Worm (Caenorhabditis elegans): ENCODE data around the gene fbxb-119.

Gene fbxb-119

DNA sequence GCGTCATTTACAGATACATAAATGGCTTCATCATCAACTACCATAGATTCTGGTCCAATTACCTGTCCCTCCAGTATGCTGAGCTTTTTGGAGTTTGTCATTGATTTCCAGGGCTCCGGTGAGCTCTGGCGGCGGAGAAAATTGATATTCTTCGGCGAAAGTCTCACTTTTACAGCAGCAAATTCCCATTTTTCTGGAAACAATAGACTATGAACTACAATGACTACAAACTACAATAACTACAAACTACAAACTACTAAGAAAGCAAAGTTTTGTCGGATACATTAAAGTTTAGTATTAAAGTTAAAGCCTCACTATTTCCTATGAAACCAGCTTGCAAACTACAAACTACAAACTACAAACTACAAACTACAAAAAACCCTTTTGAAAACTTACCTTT lies 37.3 kb downstream of the fbxb-119 start, which contains the start of gene C08E8.2:
TSS of gene C08E8.2 (minus strand) at position 101 of the 400 bp plus-strand sequence.
- no peak for TF ChIP-seq attf-4 (tag; optimal IDR thresholded peaks at IDR 0.05)
- no peak for TF ChIP-seq mxl-3 (GFP tag; optimal IDR thresholded peaks at IDR 0.05)
- no peak for TF ChIP-seq dpl-1 (GFP tag; optimal IDR thresholded peaks at IDR 0.05)
- no peak for TF ChIP-seq daf-12 (tag; optimal IDR thresholded peaks at IDR 0.05)
- no peak for TF ChIP-seq lin-1 (GFP tag; IDR thresholded peaks at IDR 0.05)
- no peak for TF ChIP-seq daf-19 (GFP tag; conservative IDR thresholded peaks at IDR 0.05)

DNA sequence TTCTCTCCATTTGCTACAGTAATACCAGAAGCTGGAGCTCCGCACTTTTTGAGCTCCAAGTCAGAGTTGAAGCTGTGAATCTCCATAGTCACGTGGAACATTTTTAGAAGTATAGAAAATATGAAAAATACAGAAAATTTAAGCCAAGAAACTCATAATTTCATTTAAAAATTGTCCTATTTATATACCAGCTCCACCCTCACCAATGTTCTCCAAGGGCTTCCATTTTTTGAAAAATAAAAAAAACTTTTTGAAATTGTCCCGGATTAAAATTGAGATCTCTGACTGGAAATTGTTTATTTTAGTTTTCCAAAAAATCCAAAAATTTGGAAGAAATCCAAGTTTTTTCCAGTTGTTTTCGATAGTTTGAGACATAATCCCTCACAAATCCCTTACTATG lies 41.5 kb downstream of the fbxb-119 start, which contains the start of gene C08E8.5:
TSS of gene C08E8.5 (minus strand) at position 101 of the 400 bp plus-strand sequence.
- TF ChIP-seq aha-1 (tag): peak; percentile 68
- no peak for TF ChIP-seq spr-1 (tag; optimal IDR thresholded peaks at IDR 0.05)

DNA sequence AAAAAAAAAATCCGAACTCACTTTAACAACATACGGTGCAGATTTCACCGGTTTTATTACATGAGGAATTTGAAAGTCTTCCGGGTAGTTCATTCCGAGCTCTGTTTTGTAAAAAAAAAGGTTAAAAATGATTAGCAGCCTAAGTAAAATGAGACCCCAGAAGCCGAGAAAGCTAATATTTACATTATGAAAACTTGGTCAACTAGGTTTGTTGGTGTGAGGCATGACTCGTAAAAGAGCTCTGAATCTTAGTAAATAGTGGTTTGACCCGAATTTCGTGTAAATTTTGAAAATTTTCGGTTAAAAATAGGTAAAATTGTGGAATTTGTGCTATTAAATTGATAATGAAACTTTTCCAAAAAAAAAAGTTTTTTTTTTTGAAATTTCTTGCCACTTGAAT lies 44.0 kb downstream of the fbxb-119 start, which contains the start of gene C08E8.1:
TSS of gene C08E8.1 (minus strand) at position 101 of the 400 bp plus-strand sequence.
- TF ChIP-seq daf-8 (GFP tag; IDR thresholded peaks at IDR 0.05) (no peak), nhr-28 (tag; optimal IDR thresholded peaks at IDR 0.05) (no peak), lsy-2 (tag; optimal IDR thresholded peaks at IDR 0.05) (no peak), dmd-6 (GFP tag; IDR thresholded peaks at IDR 0.05) (no peak), hmg-1.1 (GFP tag; IDR thresholded peaks at IDR 0.05) (no peak), ztf-11 (tag; optimal IDR thresholded peaks at IDR 0.05) (no peak), snpc-4 (tag; optimal IDR thresholded peaks at IDR 0.05) (no peak), F49E8.2 (tag; optimal IDR thresholded peaks at IDR 0.05; ENCODE audit: borderline replicate concordance) (no peak), F26F4.8 (GFP tag; conservative IDR thresholded peaks at IDR 0.05) (no peak), cey-2 (tag; optimal IDR thresholded peaks at IDR 0.05; ENCODE audit: borderline replicate concordance, insufficient read depth) (no peak), nhr-6 (tag; optimal IDR thresholded peaks at IDR 0.05) (no peak), daf-12 (tag; optimal IDR thresholded peaks at IDR 0.05) (no peak), gei-8 (GFP tag; optimal IDR thresholded peaks at IDR 0.05) (no peak), nhr-77 (tag; optimal IDR thresholded peaks at IDR 0.05) (no peak), R02D3.7 (tag; optimal IDR thresholded peaks at IDR 0.05) (no peak), php-3 (GFP tag; IDR thresholded peaks at IDR 0.05) (no peak)

DNA sequence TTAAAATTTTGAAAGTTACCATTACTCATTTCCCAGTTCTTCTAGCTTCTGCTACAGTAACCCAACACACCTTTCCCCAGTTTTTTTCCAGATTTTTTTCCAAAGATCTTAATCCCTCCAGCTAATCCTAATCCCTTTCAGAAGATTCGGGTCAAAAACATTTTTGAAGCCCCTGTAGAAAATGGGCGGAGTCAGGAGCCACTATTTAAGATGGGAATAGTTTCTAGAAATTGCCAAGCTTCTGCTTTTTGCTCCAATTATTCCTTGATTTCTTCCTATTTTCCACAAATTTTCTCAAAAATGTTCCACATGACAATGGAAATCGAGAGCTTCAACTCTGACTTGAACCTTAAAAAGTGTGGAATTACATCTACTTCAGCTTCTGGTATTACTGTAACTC lies 46.1 kb downstream of the fbxb-119 start, which contains the start of gene C08E8.9:
TSS of gene C08E8.9 (plus strand) at position 301 of the 400 bp plus-strand sequence.
- TF ChIP-seq ceh-44 (GFP tag; IDR thresholded peaks at IDR 0.05): no peak
- TF ChIP-seq zfp-3 (GFP tag; conservative IDR thresholded peaks at IDR 0.05): no peak
- no peak for TF ChIP-seq fos-1 (tag; optimal IDR thresholded peaks at IDR 0.05)
- no peak for TF ChIP-seq zip-2 (tag; optimal IDR thresholded peaks at IDR 0.05)
- TF ChIP-seq nhr-76 (tag; optimal IDR thresholded peaks at IDR 0.05): no peak
- no peak for TF ChIP-seq ceh-28 (tag; optimal IDR thresholded peaks at IDR 0.05)
- TF ChIP-seq zip-11 (GFP tag; IDR thresholded peaks at IDR 0.05): no peak
- TF ChIP-seq mxl-3 (GFP tag; optimal IDR thresholded peaks at IDR 0.05): no peak
- TF ChIP-seq nhr-11 (tag; optimal IDR thresholded peaks at IDR 0.05): no peak
- TF ChIP-seq dmd-9 (GFP tag; IDR thresholded peaks at IDR 0.05): no peak
- TF ChIP-seq aha-1 (tag): no peak
- TF ChIP-seq mes-2 (tag; optimal IDR thresholded peaks at IDR 0.05; ENCODE audit: poor library complexity, severe bottlenecking): no peak
- no peak for TF ChIP-seq php-3 (GFP tag; IDR thresholded peaks at IDR 0.05)
- no peak for TF ChIP-seq hlh-11 (tag; optimal IDR thresholded peaks at IDR 0.05)
- no peak for TF ChIP-seq lsy-2 (tag; optimal IDR thresholded peaks at IDR 0.05)
- no peak for TF ChIP-seq daf-12 (tag; optimal IDR thresholded peaks at IDR 0.05)
- no peak for TF ChIP-seq skn-1 (tag; optimal IDR thresholded peaks at IDR 0.05)

DNA sequence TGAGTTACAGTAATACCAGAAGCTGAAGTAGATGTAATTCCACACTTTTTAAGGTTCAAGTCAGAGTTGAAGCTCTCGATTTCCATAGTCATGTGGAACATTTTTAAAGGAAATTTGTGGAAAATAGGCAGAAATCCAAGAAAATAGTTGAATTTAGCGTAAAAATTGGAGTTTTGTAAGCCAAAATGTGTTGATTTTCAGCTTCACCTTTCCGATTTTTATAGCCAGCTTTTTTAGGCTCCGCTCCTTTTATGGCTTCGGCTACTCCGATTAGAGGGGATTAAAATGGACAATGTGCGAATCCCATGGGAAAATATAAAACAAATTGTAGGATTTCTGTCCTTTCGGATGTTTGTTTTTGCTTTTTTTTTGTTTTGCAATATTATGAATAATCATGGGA lies 49.9 kb downstream of the fbxb-119 start, which contains the start of gene C08E8.6:
TSS of gene C08E8.6 (minus strand) at position 101 of the 400 bp plus-strand sequence.
- TF ChIP-seq dmd-6 (GFP tag; IDR thresholded peaks at IDR 0.05) (no peak), lin-39 (tag; optimal IDR thresholded peaks at IDR 0.05) (no peak), nhr-77 (tag; optimal IDR thresholded peaks at IDR 0.05) (no peak), unc-39 (tag; optimal IDR thresholded peaks at IDR 0.05) (no peak), daf-16 (GFP tag; optimal IDR thresholded peaks at IDR 0.05) (no peak), daf-16 (tag; optimal IDR thresholded peaks at IDR 0.05) (no peak), snpc-1.2 (GFP tag; IDR thresholded peaks at IDR 0.05) (no peak), nhr-48 (tag; optimal IDR thresholded peaks at IDR 0.05) (no peak), skn-1 (tag; optimal IDR thresholded peaks at IDR 0.05) (no peak), nhr-111 (GFP tag; optimal IDR thresholded peaks at IDR 0.05) (no peak), zag-1 (tag; optimal IDR thresholded peaks at IDR 0.05) (no peak), daf-8 (GFP tag; IDR thresholded peaks at IDR 0.05) (no peak), pha-4 (GFP tag; IDR thresholded peaks at IDR 0.05) (no peak), pha-4 (tag; optimal IDR thresholded peaks at IDR 0.05) (no peak), ztf-11 (tag; optimal IDR thresholded peaks at IDR 0.05) (no peak), zfp-2 (tag; optimal IDR thresholded peaks at IDR 0.05) (no peak), nhr-6 (tag; optimal IDR thresholded peaks at IDR 0.05) (no peak)
